Worm (Caenorhabditis elegans) whole organism, young adult: ENCODE data around the gene set-25.

Experiments
- C06A6.2 ChIP-seq: fragments of 200-800 bp; sonication (Bioruptor generic); conservative IDR thresholded peaks from 2 replicates; pipeline ENCODE4 v1.3.6; 2022; ENCODE audit warnings: missing genetic modification characterization, missing compliant biosample characterization
- D2030.7 ChIP-seq: fragments of 200-800 bp; sonication (Bioruptor generic); IDR thresholded peaks from 2 replicates; pipeline ENCODE4 v1.3.6; 2022; ENCODE audit warnings: missing genetic modification reagents, missing genetic modification characterization, missing compliant biosample characterization
- F10E7.11 ChIP-seq: sonication (generic microtip); optimal IDR thresholded peaks from 2 replicates; lab custom pipeline; 2017; ENCODE audit warnings: mild to moderate bottlenecking, missing genetic modification characterization, moderate library complexity, missing compliant biosample characterization
- F23B12.7 ChIP-seq: sonication (generic microtip); optimal IDR thresholded peaks from 2 replicates; lab custom pipeline; 2017; ENCODE audit warnings: missing genetic modification characterization, mild to moderate bottlenecking, missing compliant biosample characterization, antibody characterized with exemption, moderate library complexity; ENCODE audit not compliant: insufficient read depth
- F49E8.2 ChIP-seq: sonication (generic microtip); optimal IDR thresholded peaks from 3 replicates; lab custom pipeline; 2017; ENCODE audit warnings: missing genetic modification characterization, mild to moderate bottlenecking, missing compliant biosample characterization, antibody characterized with exemption, moderate library complexity; ENCODE audit not compliant: insufficient read depth
- F52B5.7 ChIP-seq: sonication (generic microtip); optimal IDR thresholded peaks from 2 replicates; lab custom pipeline; 2016; ENCODE audit warnings: mild to moderate bottlenecking, missing genetic modification characterization, missing compliant biosample characterization
- T07F8.4 ChIP-seq: sonication (generic microtip); optimal IDR thresholded peaks from 2 replicates; lab custom pipeline; 2016; ENCODE audit warnings: mild to moderate bottlenecking, missing genetic modification characterization, moderate library complexity, missing compliant biosample characterization
- Y53G8AR.9 ChIP-seq: fragments of 200-800 bp; sonication (Bioruptor generic); conservative IDR thresholded peaks from 2 replicates; pipeline ENCODE4 v1.3.6; 2022; ENCODE audit warnings: missing genetic modification reagents, missing genetic modification characterization, missing compliant biosample characterization
- Y67H2A.10 ChIP-seq: fragments of 200-800 bp; sonication (Bioruptor generic); conservative IDR thresholded peaks from 2 replicates; pipeline ENCODE4 v1.3.6; 2022; ENCODE audit warnings: missing genetic modification reagents, missing genetic modification characterization, missing compliant biosample characterization
- Y95B8A.8 ChIP-seq: fragments of 200-800 bp; sonication (Bioruptor generic); IDR thresholded peaks from 2 replicates; pipeline ENCODE4 v1.3.6; 2022; ENCODE audit warnings: missing genetic modification reagents, missing genetic modification characterization, missing compliant biosample characterization
- aptf-3 ChIP-seq: fragments of 200-800 bp; sonication (Bioruptor generic); IDR thresholded peaks from 2 replicates; pipeline ENCODE4 v1.3.6; 2022; ENCODE audit warnings: missing genetic modification characterization, missing compliant biosample characterization
- atf-7 ChIP-seq: sonication (generic microtip); optimal IDR thresholded peaks from 2 replicates; lab custom pipeline; 2017; ENCODE audit warnings: mild to moderate bottlenecking, missing genetic modification characterization, missing compliant biosample characterization
- bed-1 ChIP-seq: fragments of 200-800 bp; sonication (Bioruptor generic); IDR thresholded peaks from 2 replicates; pipeline ENCODE4 v1.3.6; 2022; ENCODE audit warnings: missing genetic modification reagents, missing genetic modification characterization, missing compliant biosample characterization
- cebp-2 ChIP-seq: fragments of 200-800 bp; sonication (Bioruptor generic); IDR thresholded peaks from 2 replicates; pipeline ENCODE4 v1.3.6; 2022; ENCODE audit warnings: missing genetic modification characterization, missing compliant biosample characterization
- ceh-40 ChIP-seq: fragments of 200-800 bp; sonication (Bioruptor generic); IDR thresholded peaks from 2 replicates; pipeline ENCODE4 v1.3.6; 2022; ENCODE audit warnings: missing genetic modification characterization, missing compliant biosample characterization
- ceh-58 ChIP-seq: fragments of 200-800 bp; sonication (Bioruptor generic); IDR thresholded peaks from 2 replicates; pipeline ENCODE4 v1.3.6; 2022; ENCODE audit warnings: missing genetic modification characterization, missing compliant biosample characterization
- die-1 ChIP-seq: sonication (generic microtip); optimal IDR thresholded peaks from 2 replicates; lab custom pipeline; 2016; ENCODE audit warnings: missing genotype, mild to moderate bottlenecking, missing genetic modification characterization, missing compliant biosample characterization
- dpl-1 ChIP-seq: fragments of 150-350 bp; optimal IDR thresholded peaks from 2 replicates; lab custom pipeline; 2014; ENCODE audit warnings: missing biosample characterization, missing genetic modification reagents, missing genetic modification characterization
- efl-1 ChIP-seq: fragments of 150-350 bp; optimal IDR thresholded peaks from 2 replicates; lab custom pipeline; 2014; ENCODE audit warnings: missing biosample characterization, missing genetic modification reagents, missing genetic modification characterization
- ekl-4 ChIP-seq: fragments of 200-800 bp; sonication (Bioruptor generic); IDR thresholded peaks from 2 replicates; pipeline ENCODE4 v1.3.6; 2022; ENCODE audit warnings: missing genetic modification reagents, missing genetic modification characterization, missing compliant biosample characterization
- fkh-3 ChIP-seq: sonication (generic microtip); optimal IDR thresholded peaks from 2 replicates; lab custom pipeline; 2016; ENCODE audit warnings: mild to moderate bottlenecking, missing genetic modification characterization, missing compliant biosample characterization
- gei-17 ChIP-seq: fragments of 200-800 bp; sonication (Bioruptor generic); optimal IDR thresholded peaks from 2 replicates; lab custom pipeline; 2018; ENCODE audit warnings: mild to moderate bottlenecking, missing genetic modification characterization, missing compliant biosample characterization
- him-1 ChIP-seq: sonication (generic microtip); optimal IDR thresholded peaks from 2 replicates; lab custom pipeline; 2016; ENCODE audit warnings: missing genotype, missing genetic modification reagents, missing genetic modification characterization, missing compliant biosample characterization
- hmg-20 ChIP-seq: fragments of 200-800 bp; sonication (Bioruptor generic); IDR thresholded peaks from 2 replicates; pipeline ENCODE4 v1.3.6; 2022; ENCODE audit warnings: missing genetic modification reagents, missing genetic modification characterization, missing compliant biosample characterization
- let-526 ChIP-seq: fragments of 200-800 bp; sonication (Bioruptor generic); IDR thresholded peaks from 2 replicates; pipeline ENCODE4 v1.3.6; 2022; ENCODE audit warnings: missing genetic modification reagents, missing genetic modification characterization, missing compliant biosample characterization
- let-607 ChIP-seq, 2 experiments: fragments of 200-800 bp in 1 of 2; sonication (Bioruptor generic) in 1 of 2; sonication (generic microtip) in 1 of 2; optimal IDR thresholded peaks; 2 replicates each; lab custom pipeline; 2016 to 2018; ENCODE audit warnings: mild to moderate bottlenecking in 2 of 2, missing compliant biosample characterization in 2 of 2, missing genetic modification characterization in 2 of 2, moderate library complexity in 2 of 2, missing genotype in 1 of 2
- lin-26 ChIP-seq: fragments of 200-800 bp; sonication (Bioruptor generic); IDR thresholded peaks from 2 replicates; pipeline ENCODE4 v1.3.6; 2022; ENCODE audit warnings: missing genetic modification reagents, missing genetic modification characterization, missing compliant biosample characterization
- lin-35 ChIP-seq, 3 experiments: fragments of 150-350 bp in 2 of 3; sonication (generic microtip) in 1 of 3; optimal IDR thresholded peaks; 2 replicates each; lab custom pipeline; 2014 to 2018; ENCODE audit warnings: missing biosample characterization in 3 of 3, missing genetic modification characterization in 3 of 3, missing genetic modification reagents in 3 of 3
- lir-1 ChIP-seq: fragments of 200-800 bp; sonication (Bioruptor generic); conservative IDR thresholded peaks from 2 replicates; pipeline ENCODE4 v1.3.6; 2022; ENCODE audit warnings: missing genetic modification reagents, missing genetic modification characterization, missing compliant biosample characterization
- lsy-27 ChIP-seq: sonication (generic microtip); optimal IDR thresholded peaks from 2 replicates; lab custom pipeline; 2017; ENCODE audit warnings: missing genetic modification characterization, mild to moderate bottlenecking, missing compliant biosample characterization, antibody characterized with exemption, missing genotype, borderline replicate concordance; ENCODE audit not compliant: insufficient read depth
- madf-10 ChIP-seq: sonication (generic microtip); optimal IDR thresholded peaks from 2 replicates; lab custom pipeline; 2016; ENCODE audit warnings: mild to moderate bottlenecking, missing genetic modification characterization, missing compliant biosample characterization
- madf-6 ChIP-seq: fragments of 200-800 bp; sonication (Bioruptor generic); IDR thresholded peaks from 2 replicates; pipeline ENCODE4 v1.3.6; 2022; ENCODE audit warnings: missing genetic modification reagents, missing genetic modification characterization, missing compliant biosample characterization
- mcd-1 ChIP-seq: fragments of 200-800 bp; sonication (Bioruptor generic); IDR thresholded peaks from 2 replicates; pipeline ENCODE4 v1.3.6; 2022; ENCODE audit warnings: missing genetic modification reagents, missing genetic modification characterization, missing compliant biosample characterization
- mel-28 ChIP-seq: sonication (generic microtip); optimal IDR thresholded peaks from 2 replicates; lab custom pipeline; 2016; ENCODE audit warnings: borderline replicate concordance, mild to moderate bottlenecking, missing genetic modification characterization, missing compliant biosample characterization
- nfya-1 ChIP-seq: sonication (generic microtip); optimal IDR thresholded peaks from 2 replicates; lab custom pipeline; 2017; ENCODE audit warnings: antibody characterized with exemption, missing compliant biosample characterization, missing genetic modification characterization, borderline replicate concordance; ENCODE audit not compliant: insufficient read depth
- nfya-2 ChIP-seq: fragments of 200-800 bp; sonication (Bioruptor generic); IDR thresholded peaks from 2 replicates; pipeline ENCODE4 v1.3.6; 2022; ENCODE audit warnings: missing genetic modification reagents, missing genetic modification characterization, missing compliant biosample characterization
- nhr-27 ChIP-seq: fragments of 200-800 bp; sonication (Bioruptor generic); optimal IDR thresholded peaks from 2 replicates; lab custom pipeline; 2018; ENCODE audit warnings: mild to moderate bottlenecking, missing genetic modification characterization, moderate library complexity, missing compliant biosample characterization
- snpc-4 ChIP-seq, 5 experiments: fragments of 150-350 bp in 1 of 5; sonication (generic microtip) in 4 of 5; optimal IDR thresholded peaks; 2 replicates each; lab custom pipeline; 2014 to 2018; ENCODE audit warnings: missing genetic modification characterization in 5 of 5, missing biosample characterization in 3 of 5, antibody characterized with exemption in 2 of 5, mild to moderate bottlenecking in 2 of 5, missing compliant biosample characterization in 2 of 5, missing genotype in 2 of 5, moderate library complexity in 2 of 5, missing genetic modification reagents in 1 of 5
- sptf-2 ChIP-seq: fragments of 200-800 bp; sonication (Bioruptor generic); optimal IDR thresholded peaks from 2 replicates; lab custom pipeline; 2018; ENCODE audit warnings: mild to moderate bottlenecking, missing genetic modification characterization, missing compliant biosample characterization
- xnd-1 ChIP-seq: sonication (generic microtip); optimal IDR thresholded peaks from 2 replicates; lab custom pipeline; 2016; ENCODE audit warnings: missing genotype, missing genetic modification reagents, missing genetic modification characterization, missing compliant biosample characterization
- ztf-18 ChIP-seq: sonication (generic microtip); optimal IDR thresholded peaks from 2 replicates; lab custom pipeline; 2016; ENCODE audit warnings: missing genotype, mild to moderate bottlenecking, missing genetic modification characterization, missing compliant biosample characterization

set-25 gene

DNA sequence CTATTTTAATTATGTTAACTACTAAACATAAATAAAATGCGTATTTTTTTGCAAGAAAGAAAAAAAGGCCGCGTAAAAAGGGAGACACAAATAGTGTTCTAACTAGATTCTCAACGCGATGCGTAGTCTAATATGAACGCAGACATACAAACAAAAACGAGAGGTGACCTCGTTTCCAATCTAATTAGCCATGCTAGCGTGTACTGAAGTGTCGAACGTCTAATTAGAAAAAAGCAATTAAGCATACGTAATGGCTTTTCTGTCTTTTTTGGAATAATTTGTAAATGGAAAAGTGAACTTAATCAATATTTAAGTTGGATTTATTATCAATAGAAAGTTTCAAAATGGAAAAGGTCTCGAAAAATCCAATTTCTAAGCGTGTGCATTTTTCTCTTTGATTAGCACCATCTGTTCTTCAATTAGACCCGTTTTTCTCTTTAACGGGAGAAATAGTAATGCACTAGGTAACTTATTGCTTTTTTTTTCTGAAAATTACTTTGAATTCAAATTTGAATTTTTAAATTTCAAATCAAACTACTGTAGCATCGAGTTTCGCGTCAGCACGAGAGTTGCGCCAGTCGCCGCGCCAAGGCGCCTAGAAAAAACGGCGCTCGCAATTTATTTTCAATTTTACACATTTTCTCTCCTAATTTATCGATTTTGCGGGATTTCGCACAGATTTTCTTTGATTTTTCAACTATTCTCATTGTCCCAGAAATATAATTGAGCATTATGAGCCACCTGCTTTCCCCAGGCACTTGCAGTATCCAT is 47.8 kb upstream of the set-25 start (continued):
- TF ChIP-seq ekl-4 (GFP tag; lab: Robert Waterston, UW) (peak; percentile 55; the same call in 1 of the 2 replicates), hmg-20 (GFP tag; lab: Robert Waterston, UW) (no peak), bed-1 (GFP tag; lab: Robert Waterston, UW) (no peak), madf-6 (GFP tag; lab: Robert Waterston, UW) (peak; percentile 78), nhr-27 (no peak), dpl-1 (GFP tag; lab: Kevin White, UChicago) (peak; percentile 45), lir-1 (GFP tag; lab: Robert Waterston, UW) (no peak), lin-35 (GFP tag; optimal IDR thresholded peaks at IDR 0.05; lab: Kevin White, UChicago) (peak in 1 of 3 experiments; percentile 21), xnd-1 (peak; percentile 41), D2030.7 (GFP tag; lab: Robert Waterston, UW) (peak; percentile 66; the same call in 1 of the 2 replicates), mcd-1 (GFP tag; lab: Robert Waterston, UW) (peak; percentile 51), nfya-1 (tag; lab: Kevin White, UChicago) (no peak), T07F8.4 (tag; lab: Kevin White, UChicago) (no peak), madf-10 (tag; lab: Kevin White, UChicago) (no peak), F23B12.7 (peak; percentile 0), aptf-3 (GFP tag; lab: Robert Waterston, UW) (no peak), fkh-3 (tag; lab: Kevin White, UChicago) (no peak), ceh-58 (GFP tag; lab: Robert Waterston, UW) (no peak), lin-26 (GFP tag; lab: Robert Waterston, UW) (no peak), sptf-2 (no peak), atf-7 (tag; lab: Kevin White, UChicago) (no peak), him-1 (peak; percentile 62), die-1 (tag; lab: Kevin White, UChicago) (no peak), efl-1 (GFP tag; lab: Kevin White, UChicago) (peak; percentile 59), snpc-4 (GFP tag; optimal IDR thresholded peaks at IDR 0.05; lab: Kevin White, UChicago) (no peak), snpc-4 (tag; optimal IDR thresholded peaks at IDR 0.05; lab: Kevin White, UChicago) (no peak), gei-17 (no peak), lsy-27 (tag; lab: Kevin White, UChicago) (no peak), Y95B8A.8 (no peak), nfya-2 (GFP tag; lab: Robert Waterston, UW) (no peak), F10E7.11 (no peak), F49E8.2 (tag; lab: Kevin White, UChicago) (no peak), mel-28 (tag; lab: Kevin White, UChicago) (no peak), let-526 (GFP tag; lab: Robert Waterston, UW) (no peak), ceh-40 (GFP tag; lab: Robert Waterston, UW) (no peak), C06A6.2 (GFP tag; lab: Robert Waterston, UW) (no peak), cebp-2 (no peak), ztf-18 (peak; percentile 96), Y53G8AR.9 (GFP tag; lab: Robert Waterston, UW) (no peak), Y67H2A.10 (GFP tag; lab: Robert Waterston, UW) (no peak), let-607 (tag; optimal IDR thresholded peaks at IDR 0.05; lab: Kevin White, UChicago) (no peak), F52B5.7 (tag; lab: Kevin White, UChicago) (no peak)
- TF ChIP-seq, all 124 proteins: peak for 14
